Worm (Caenorhabditis elegans) whole organism, L2 larva: ENCODE data around the gene srj-15.

ENCODE experiments used
- F13H6.1 ChIP-seq: sonication (generic microtip); optimal IDR thresholded peaks from 2 replicates; lab custom pipeline; 2016; ENCODE audit warnings: missing genetic modification characterization, missing compliant biosample characterization
- crh-2 ChIP-seq: sonication (generic microtip); optimal IDR thresholded peaks from 2 replicates; lab custom pipeline; 2017; ENCODE audit warnings: missing biosample characterization, missing genetic modification characterization
- egl-27 ChIP-seq: sonication (generic microtip); optimal IDR thresholded peaks from 3 replicates; lab custom pipeline; 2017; ENCODE audit warnings: missing biosample characterization, missing genetic modification reagents, missing genetic modification characterization
- fos-1 ChIP-seq: fragments of 150-350 bp; optimal IDR thresholded peaks from 2 replicates; lab custom pipeline; 2014; ENCODE audit warnings: missing biosample characterization, missing genetic modification characterization
- nhr-10 ChIP-seq: sonication (generic microtip); optimal IDR thresholded peaks from 2 replicates; lab custom pipeline; 2017; ENCODE audit warnings: missing biosample characterization, missing genetic modification characterization
- peb-1 ChIP-seq: fragments of 150-350 bp; optimal IDR thresholded peaks from 2 replicates; lab custom pipeline; 2014; ENCODE audit warnings: missing biosample characterization, missing genetic modification characterization
- sma-3 ChIP-seq: sonication (generic microtip); optimal IDR thresholded peaks from 2 replicates; lab custom pipeline; 2016; ENCODE audit warnings: missing genetic modification reagents, missing genetic modification characterization, missing compliant biosample characterization
- sma-9 ChIP-seq, 2 experiments: fragments of 150-350 bp in 1 of 2; sonication (generic microtip) in 1 of 2; optimal IDR thresholded peaks; 2 replicates each; lab custom pipeline; 2014 to 2016; ENCODE audit warnings: missing genetic modification characterization in 2 of 2, mild to moderate bottlenecking in 1 of 2, missing biosample characterization in 1 of 2, missing compliant biosample characterization in 1 of 2, missing genetic modification reagents in 1 of 2, moderate library complexity in 1 of 2
- snpc-4 ChIP-seq: fragments of 150-350 bp; optimal IDR thresholded peaks from 2 replicates; lab custom pipeline; 2014; ENCODE audit warnings: missing biosample characterization, missing genetic modification characterization
- unc-39 ChIP-seq: fragments of 150-350 bp; optimal IDR thresholded peaks from 2 replicates; lab custom pipeline; 2014; ENCODE audit warnings: missing biosample characterization, missing genetic modification characterization
- unc-62 ChIP-seq: fragments of 150-350 bp; optimal IDR thresholded peaks from 2 replicates; lab custom pipeline; 2014; ENCODE audit warnings: missing biosample characterization, missing genetic modification reagents, missing genetic modification characterization
- ztf-11 ChIP-seq: sonication (generic microtip); optimal IDR thresholded peaks from 2 replicates; lab custom pipeline; 2017; ENCODE audit warnings: missing biosample characterization, missing genetic modification characterization
- ztf-4 ChIP-seq: fragments of 150-350 bp; optimal IDR thresholded peaks from 2 replicates; lab custom pipeline; 2014; ENCODE audit warnings: missing biosample characterization, missing genetic modification characterization

ce11 chrV:1968809-1969208 lies 4.1 kb upstream of the srj-15 start:
- TF ChIP-seq unc-39 (tag; lab: Kevin White, UChicago) (no peak), snpc-4 (tag; lab: Kevin White, UChicago) (no peak), fos-1 (tag; lab: Kevin White, UChicago) (no peak), unc-62 (GFP tag; lab: Kevin White, UChicago) (no peak), nhr-10 (tag; lab: Kevin White, UChicago) (no peak), ztf-4 (tag; lab: Kevin White, UChicago) (no peak), peb-1 (tag; lab: Kevin White, UChicago) (no peak), sma-9 (GFP tag; optimal IDR thresholded peaks at IDR 0.05; lab: Kevin White, UChicago) (no peak), sma-9 (tag; optimal IDR thresholded peaks at IDR 0.05; lab: Kevin White, UChicago) (no peak), F13H6.1 (tag; lab: Kevin White, UChicago) (no peak), egl-27 (no peak), crh-2 (tag; lab: Kevin White, UChicago) (no peak), sma-3 (GFP tag; lab: Kevin White, UChicago) (no peak), ztf-11 (tag; lab: Kevin White, UChicago) (no peak)
